Worm (Caenorhabditis elegans) whole organism, late embryonic: ENCODE measurements around the gene clc-33.
"Not testable (repeated sequence)": the region's sequence is repeated elsewhere in the genome, so short reads cannot be mapped to it uniquely, and the experiment has no call there.

Experiments used
- F13H6.1 ChIP-seq: sonication (generic microtip); optimal IDR thresholded peaks from 2 replicates; lab custom pipeline; 2016; ENCODE audit warnings: missing genetic modification characterization, missing compliant biosample characterization
- K09A11.1 ChIP-seq: sonication (generic microtip); optimal IDR thresholded peaks from 2 replicates; lab custom pipeline; 2017; ENCODE audit warnings: antibody characterized with exemption, mild to moderate bottlenecking, missing genetic modification characterization, missing compliant biosample characterization; ENCODE audit not compliant: insufficient read depth
- Y22D7AL.16 ChIP-seq: sonication (generic microtip); optimal IDR thresholded peaks from 2 replicates; lab custom pipeline; 2016; ENCODE audit warnings: missing genetic modification characterization, missing compliant biosample characterization
- ahr-1 ChIP-seq: sonication (generic microtip); optimal IDR thresholded peaks from 2 replicates; lab custom pipeline; 2016; ENCODE audit warnings: missing genetic modification characterization, missing compliant biosample characterization
- ama-1 ChIP-seq: fragments of 150-350 bp; optimal IDR thresholded peaks from 2 replicates; lab custom pipeline; 2014
- ceh-14 ChIP-seq: sonication (generic microtip); optimal IDR thresholded peaks from 2 replicates; lab custom pipeline; 2016; ENCODE audit warnings: missing genotype, missing genetic modification characterization, missing compliant biosample characterization
- ceh-2 ChIP-seq: sonication (generic microtip); optimal IDR thresholded peaks from 2 replicates; lab custom pipeline; 2016; ENCODE audit warnings: missing genotype, missing genetic modification characterization, missing compliant biosample characterization
- ceh-22 ChIP-seq: sonication (generic microtip); optimal IDR thresholded peaks from 2 replicates; lab custom pipeline; 2017; ENCODE audit warnings: missing biosample characterization, missing genetic modification characterization
- ceh-24 ChIP-seq: sonication (generic microtip); optimal IDR thresholded peaks from 2 replicates; lab custom pipeline; 2016; ENCODE audit warnings: mild to moderate bottlenecking, missing genetic modification characterization, missing compliant biosample characterization
- ceh-30 ChIP-seq: fragments of 150-350 bp; optimal IDR thresholded peaks from 2 replicates; lab custom pipeline; 2014; ENCODE audit warnings: missing biosample characterization, missing genetic modification characterization
- ceh-31 ChIP-seq: sonication (generic microtip); optimal IDR thresholded peaks from 2 replicates; lab custom pipeline; 2016; ENCODE audit warnings: missing genetic modification characterization, missing compliant biosample characterization
- ceh-34 ChIP-seq: sonication (generic microtip); optimal IDR thresholded peaks from 2 replicates; lab custom pipeline; 2016; ENCODE audit warnings: mild to moderate bottlenecking, missing genetic modification characterization, missing compliant biosample characterization
- ceh-6 ChIP-seq: fragments of 200-800 bp; sonication (Bioruptor generic); optimal IDR thresholded peaks from 2 replicates; lab custom pipeline; 2018; ENCODE audit warnings: mild to moderate bottlenecking, missing genetic modification characterization, missing compliant biosample characterization
- ceh-9 ChIP-seq: sonication (generic microtip); optimal IDR thresholded peaks from 2 replicates; lab custom pipeline; 2016; ENCODE audit warnings: mild to moderate bottlenecking, missing genetic modification characterization, inconsistent platforms, missing compliant biosample characterization
- dmd-4 ChIP-seq: sonication (generic microtip); optimal IDR thresholded peaks from 2 replicates; lab custom pipeline; 2016; ENCODE audit warnings: borderline replicate concordance, missing genetic modification characterization, missing compliant biosample characterization
- fax-1 ChIP-seq: sonication (generic microtip); optimal IDR thresholded peaks from 2 replicates; lab custom pipeline; 2016; ENCODE audit warnings: missing genotype, missing genetic modification characterization, missing compliant biosample characterization
- fkh-10 ChIP-seq: fragments of 150-350 bp; optimal IDR thresholded peaks from 2 replicates; lab custom pipeline; 2014; ENCODE audit warnings: missing biosample characterization, missing genetic modification reagents, missing genetic modification characterization
- fkh-6 ChIP-seq: sonication (generic microtip); optimal IDR thresholded peaks from 2 replicates; lab custom pipeline; 2016; ENCODE audit warnings: missing genetic modification characterization, missing compliant biosample characterization
- hlh-13 ChIP-seq: fragments of 200-800 bp; sonication (Bioruptor generic); optimal IDR thresholded peaks from 2 replicates; lab custom pipeline; 2018; ENCODE audit warnings: mild to moderate bottlenecking, missing genetic modification characterization, missing compliant biosample characterization
- hlh-15 ChIP-seq: sonication (generic microtip); optimal IDR thresholded peaks from 2 replicates; lab custom pipeline; 2016; ENCODE audit warnings: missing genetic modification characterization, missing compliant biosample characterization
- hlh-8 ChIP-seq: sonication (generic microtip); optimal IDR thresholded peaks from 2 replicates; lab custom pipeline; 2016; ENCODE audit warnings: missing genotype, missing genetic modification characterization, missing compliant biosample characterization
- lim-6 ChIP-seq: sonication (generic microtip); optimal IDR thresholded peaks from 2 replicates; lab custom pipeline; 2016; ENCODE audit warnings: missing genetic modification characterization, missing compliant biosample characterization
- lin-11 ChIP-seq: fragments of 200-800 bp; sonication (Bioruptor generic); optimal IDR thresholded peaks from 2 replicates; lab custom pipeline; 2018; ENCODE audit warnings: mild to moderate bottlenecking, missing genetic modification characterization, missing compliant biosample characterization
- madf-2 ChIP-seq: sonication (generic microtip); optimal IDR thresholded peaks from 2 replicates; lab custom pipeline; 2017; ENCODE audit warnings: missing genetic modification characterization, missing compliant biosample characterization
- nfya-1 ChIP-seq: sonication (generic microtip); optimal IDR thresholded peaks from 2 replicates; lab custom pipeline; 2017; ENCODE audit warnings: missing genetic modification characterization, mild to moderate bottlenecking, missing compliant biosample characterization, antibody characterized with exemption, moderate library complexity
- nhr-11 ChIP-seq: fragments of 150-350 bp; optimal IDR thresholded peaks from 2 replicates; lab custom pipeline; 2014; ENCODE audit warnings: missing biosample characterization, missing genetic modification characterization
- nhr-232 ChIP-seq: sonication (generic microtip); optimal IDR thresholded peaks from 2 replicates; lab custom pipeline; 2016; ENCODE audit warnings: missing genetic modification characterization, missing compliant biosample characterization
- npax-4 ChIP-seq: sonication (generic microtip); optimal IDR thresholded peaks from 2 replicates; lab custom pipeline; 2016; ENCODE audit warnings: missing genetic modification characterization, missing compliant biosample characterization
- odd-2 ChIP-seq: sonication (generic microtip); optimal IDR thresholded peaks from 2 replicates; lab custom pipeline; 2017; ENCODE audit warnings: antibody characterized with exemption, mild to moderate bottlenecking, missing genetic modification characterization, missing compliant biosample characterization
- pat-9 ChIP-seq: fragments of 200-800 bp; sonication (Bioruptor generic); optimal IDR thresholded peaks from 2 replicates; lab custom pipeline; 2018; ENCODE audit warnings: mild to moderate bottlenecking, missing genetic modification characterization, moderate library complexity, missing compliant biosample characterization
- pax-1 ChIP-seq: fragments of 150-350 bp; optimal IDR thresholded peaks from 2 replicates; lab custom pipeline; 2014; ENCODE audit warnings: missing biosample characterization, missing genetic modification characterization
- pha-2 ChIP-seq: sonication (generic microtip); optimal IDR thresholded peaks from 2 replicates; lab custom pipeline; 2017; ENCODE audit warnings: mild to moderate bottlenecking, missing genetic modification characterization, missing compliant biosample characterization
- pqm-1 ChIP-seq: sonication (generic microtip); optimal IDR thresholded peaks from 2 replicates; lab custom pipeline; 2016; ENCODE audit warnings: missing genetic modification characterization, missing compliant biosample characterization
- pros-1 ChIP-seq: fragments of 150-350 bp; optimal IDR thresholded peaks from 2 replicates; lab custom pipeline; 2014; ENCODE audit warnings: missing biosample characterization, missing genetic modification reagents, missing genetic modification characterization
- ref-2 ChIP-seq: sonication (generic microtip); optimal IDR thresholded peaks from 2 replicates; lab custom pipeline; 2016; ENCODE audit warnings: missing genetic modification characterization, missing compliant biosample characterization
- rnt-1 ChIP-seq: sonication (generic microtip); optimal IDR thresholded peaks from 2 replicates; lab custom pipeline; 2016; ENCODE audit warnings: missing genetic modification characterization, missing compliant biosample characterization
- sdc-2 ChIP-seq: sonication (generic microtip); optimal IDR thresholded peaks from 2 replicates; lab custom pipeline; 2016; ENCODE audit warnings: missing genotype, missing genetic modification characterization, missing compliant biosample characterization
- sox-4 ChIP-seq: sonication (generic microtip); optimal IDR thresholded peaks from 2 replicates; lab custom pipeline; 2017; ENCODE audit warnings: mild to moderate bottlenecking, missing genetic modification characterization, inconsistent platforms, missing compliant biosample characterization
- ttx-3 ChIP-seq: sonication (generic microtip); optimal IDR thresholded peaks from 2 replicates; lab custom pipeline; 2016; ENCODE audit warnings: missing genetic modification reagents, missing genetic modification characterization, missing compliant biosample characterization
- unc-3 ChIP-seq, 2 experiments: fragments of 200-800 bp in 1 of 2; sonication (Bioruptor generic) in 1 of 2; sonication (generic microtip) in 1 of 2; conservative IDR thresholded peaks in 1 of 2; optimal IDR thresholded peaks in 1 of 2; 2 replicates each; pipeline versions ENCODE4 v1.3.6 to Lab custom; 2016 to 2022; ENCODE audit warnings: missing compliant biosample characterization in 2 of 2, missing genetic modification characterization in 2 of 2, missing genetic modification reagents in 1 of 2
- unc-42 ChIP-seq: sonication (generic microtip); optimal IDR thresholded peaks from 2 replicates; lab custom pipeline; 2016; ENCODE audit warnings: missing genotype, missing genetic modification characterization, missing compliant biosample characterization
- unc-55 ChIP-seq: sonication (generic microtip); optimal IDR thresholded peaks from 2 replicates; lab custom pipeline; 2017; ENCODE audit warnings: missing biosample characterization, missing genetic modification reagents, missing genetic modification characterization
- ztf-16 ChIP-seq: sonication (generic microtip); optimal IDR thresholded peaks from 2 replicates; lab custom pipeline; 2017; ENCODE audit warnings: missing genetic modification characterization, missing compliant biosample characterization

The clc-33 gene

ce11 chrII:822730-823129, 17.5 kb upstream of the clc-33 start, which contains the start of gene msrp-4:
TSS of gene msrp-4 (minus strand) at chrII:822830.
- TF ChIP-seq pat-9; madf-2 (tag; lab: Kevin White, UChicago); fkh-10 (GFP tag; lab: Kevin White, UChicago): not testable (repeated sequence)
- TF ChIP-seq, all 69 proteins: peak for 0; not testable (repeated sequence) for 69

- no peak for TF ChIP-seq ceh-6 (GFP tag; lab: Kevin White, UChicago)
- TF ChIP-seq pha-2: no peak
- no peak for TF ChIP-seq unc-55 (GFP tag; lab: Kevin White, UChicago)
- no peak for TF ChIP-seq hlh-13 (GFP tag; lab: Kevin White, UChicago)
- TF ChIP-seq ceh-22 (tag; lab: Kevin White, UChicago): no peak
- no peak for TF ChIP-seq hlh-8 (tag; lab: Kevin White, UChicago)
- no peak for TF ChIP-seq nhr-232
- no peak for TF ChIP-seq unc-3 (GFP tag; conservative IDR thresholded peaks at IDR 0.05; lab: Robert Waterston, UW)
- no peak for TF ChIP-seq unc-3 (tag; optimal IDR thresholded peaks at IDR 0.05; lab: Kevin White, UChicago)
- no peak for TF ChIP-seq pat-9
- no peak for TF ChIP-seq sox-4
- no peak for TF ChIP-seq ceh-34
- no peak for TF ChIP-seq ttx-3
- TF ChIP-seq unc-42 (tag; lab: Kevin White, UChicago): no peak
- TF ChIP-seq madf-2 (tag; lab: Kevin White, UChicago): no peak
- TF ChIP-seq ahr-1: no peak
- no peak for TF ChIP-seq fax-1 (tag; lab: Kevin White, UChicago)
- TF ChIP-seq lim-6: no peak
- TF ChIP-seq hlh-15 (tag; lab: Kevin White, UChicago): no peak
- no peak for TF ChIP-seq nhr-11 (tag; lab: Kevin White, UChicago)
Observed at ce11 chrII:823529-823928, 16.7 kb upstream of the clc-33 start, which contains the start of gene F46F5.10. TSS of gene F46F5.10 (plus strand) at chrII:823829.

ce11 chrII:825521-825920, 14.7 kb upstream of the clc-33 start, which contains the start of gene F28A10.1:
TSS of gene F28A10.1 (plus strand) at chrII:825821.
- TF ChIP-seq npax-4 (tag; lab: Kevin White, UChicago): no peak
- no peak for TF ChIP-seq sdc-2 (tag; lab: Kevin White, UChicago)
- TF ChIP-seq F13H6.1 (tag; lab: Kevin White, UChicago): no peak
- no peak for TF ChIP-seq pqm-1
- TF ChIP-seq hlh-13 (GFP tag; lab: Kevin White, UChicago): no peak
- TF ChIP-seq, all 69 proteins: peak for 0

- TF ChIP-seq ceh-31 (tag; lab: Kevin White, UChicago) (no peak), madf-2 (tag; lab: Kevin White, UChicago) (no peak), K09A11.1 (no peak), ref-2 (tag; lab: Kevin White, UChicago) (no peak), Y22D7AL.16 (tag; lab: Kevin White, UChicago) (no peak), rnt-1 (tag; lab: Kevin White, UChicago) (no peak), fkh-6 (no peak), lin-11 (tag; lab: Kevin White, UChicago) (no peak), ceh-24 (tag; lab: Kevin White, UChicago) (no peak)
Observed at ce11 chrII:838414-838813, 1.8 kb upstream of the clc-33 start, which contains the start of gene F28A10.8. TSS of gene F28A10.8 (minus strand) at chrII:838514.

- TF ChIP-seq fkh-10 (GFP tag; lab: Kevin White, UChicago) (no peak), ceh-30 (no peak), odd-2 (tag; lab: Kevin White, UChicago) (no peak), pha-2 (no peak), hlh-8 (tag; lab: Kevin White, UChicago) (no peak), pros-1 (no peak), unc-42 (tag; lab: Kevin White, UChicago) (no peak), ama-1 (lab: Kevin White, UChicago) (no peak), ztf-16 (tag; lab: Kevin White, UChicago) (no peak), ceh-9 (tag; lab: Kevin White, UChicago) (no peak), ceh-14 (no peak), pax-1 (tag; lab: Kevin White, UChicago) (no peak), ceh-2 (tag; lab: Kevin White, UChicago) (no peak), dmd-4 (no peak), nfya-1 (tag; lab: Kevin White, UChicago) (no peak)
- TF ChIP-seq, all 69 proteins: peak for 0
Observed at ce11 chrII:843971-844370, 3.7 kb downstream of the clc-33 start, which contains the start of gene F28A10.4. TSS of gene F28A10.4 (plus strand) at chrII:844271.
